Fruit fly (Drosophila melanogaster) whole organism, embryonic: ENCODE measurements around the gene CG17032.

ENCODE experiments used
- Antp ChIP-seq: fragments of 200-800 bp; sonication (Bioruptor generic); optimal IDR thresholded peaks from 3 replicates; lab custom pipeline; 2016; ENCODE audit warnings: missing biosample characterization, missing genetic modification characterization
- Atf3 ChIP-seq: fragments of 200-800 bp; sonication (Bioruptor generic); optimal IDR thresholded peaks from 3 replicates; lab custom pipeline; 2016; ENCODE audit warnings: missing biosample characterization, missing genetic modification characterization
- Blimp-1 ChIP-seq: fragments of 200-800 bp; sonication (Bioruptor generic); optimal IDR thresholded peaks from 3 replicates; lab custom pipeline; 2018; ENCODE audit warnings: missing biosample characterization, missing genetic modification characterization, mild to moderate bottlenecking, moderate library complexity, missing genetic modification reagents
- CG1024 ChIP-seq: fragments of 200-800 bp; sonication (Bioruptor generic); IDR thresholded peaks from 2 replicates; pipeline ENCODE4 v1.3.6; 2022; ENCODE audit warnings: missing biosample characterization, missing genetic modification characterization
- CG10274 ChIP-seq: fragments of 200-800 bp; sonication (Bioruptor generic); optimal IDR thresholded peaks from 3 replicates; lab custom pipeline; 2017; ENCODE audit warnings: missing biosample characterization, mild to moderate bottlenecking, missing genetic modification characterization
- CG11398 ChIP-seq: fragments of 200-800 bp; sonication (Bioruptor generic); optimal IDR thresholded peaks from 2 replicates; lab custom pipeline; 2016; ENCODE audit warnings: missing biosample characterization, missing genetic modification characterization
- CG11560 ChIP-seq: fragments of 200-800 bp; sonication (Bioruptor generic); IDR thresholded peaks from 3 replicates; pipeline ENCODE4 v1.3.6; 2022; ENCODE audit warnings: missing biosample characterization, missing genetic modification characterization
- CG12299 ChIP-seq: fragments of 200-800 bp; sonication (Bioruptor generic); optimal IDR thresholded peaks from 2 replicates; lab custom pipeline; 2018; ENCODE audit warnings: missing biosample characterization, mild to moderate bottlenecking, missing genetic modification characterization
- CG1233 ChIP-seq: fragments of 200-800 bp; sonication (Bioruptor generic); optimal IDR thresholded peaks from 4 replicates; lab custom pipeline; 2018; ENCODE audit warnings: missing biosample characterization, mild to moderate bottlenecking, missing genetic modification characterization
- CG16815 ChIP-seq: fragments of 200-800 bp; sonication (Bioruptor generic); optimal IDR thresholded peaks from 3 replicates; lab custom pipeline; 2017; ENCODE audit warnings: missing biosample characterization, mild to moderate bottlenecking, missing genetic modification characterization
- CG2889 ChIP-seq: fragments of 200-800 bp; sonication (Bioruptor generic); IDR thresholded peaks from 3 replicates; pipeline ENCODE4 v1.3.6; 2022; ENCODE audit warnings: missing biosample characterization, missing genetic modification characterization
- CG31224 ChIP-seq: fragments of 200-800 bp; sonication (Bioruptor generic); IDR thresholded peaks from 2 replicates; pipeline ENCODE4 v1.3.6; 2022; ENCODE audit warnings: missing biosample characterization, missing genetic modification characterization
- CG3163 ChIP-seq: fragments of 200-800 bp; sonication (Bioruptor generic); optimal IDR thresholded peaks from 3 replicates; lab custom pipeline; 2016; ENCODE audit warnings: missing biosample characterization, missing genetic modification characterization
- CG3726 ChIP-seq: fragments of 200-800 bp; sonication (Bioruptor generic); IDR thresholded peaks from 3 replicates; pipeline ENCODE4, ENCODE4 v1.3.6; 2022; ENCODE audit warnings: missing biosample characterization, missing genetic modification characterization
- CG43689 ChIP-seq: fragments of 200-800 bp; sonication (Bioruptor generic); IDR thresholded peaks from 2 replicates; pipeline ENCODE4 v1.3.6; 2022; ENCODE audit warnings: missing biosample characterization, missing genetic modification characterization
- CG5245 ChIP-seq: fragments of 200-800 bp; sonication (Bioruptor generic); optimal IDR thresholded peaks from 3 replicates; lab custom pipeline; 2016; ENCODE audit warnings: missing biosample characterization, missing genetic modification characterization
- CG6272 ChIP-seq: fragments of 200-800 bp; sonication (Bioruptor generic); IDR thresholded peaks from 2 replicates; pipeline ENCODE4 v1.3.6; 2022; ENCODE audit warnings: missing biosample characterization, missing genetic modification characterization
- Dp ChIP-seq: fragments of 200-800 bp; sonication (Bioruptor generic); optimal IDR thresholded peaks from 2 replicates; lab custom pipeline; 2018; ENCODE audit warnings: missing biosample characterization, mild to moderate bottlenecking, missing genetic modification characterization, moderate library complexity
- Drgx ChIP-seq: fragments of 200-800 bp; sonication (Bioruptor generic); IDR thresholded peaks from 2 replicates; pipeline ENCODE4 v1.3.6; 2022; ENCODE audit warnings: missing biosample characterization, missing genetic modification characterization
- Ets97D ChIP-seq: fragments of 200-800 bp; sonication (Bioruptor generic); optimal IDR thresholded peaks from 3 replicates; lab custom pipeline; 2016; ENCODE audit warnings: missing biosample characterization, missing genetic modification characterization
- Hr51 ChIP-seq, 2 experiments: fragments of 200-800 bp; sonication (Bioruptor generic); optimal IDR thresholded peaks; 2 replicates in 1 of 2; 3 replicates in 1 of 2; lab custom pipeline; 2016 to 2018; ENCODE audit warnings: missing biosample characterization in 2 of 2, missing genetic modification characterization in 2 of 2, mild to moderate bottlenecking in 1 of 2, moderate library complexity in 1 of 2
- Nf-YA ChIP-seq: fragments of 200-800 bp; sonication (Bioruptor generic); IDR thresholded peaks from 2 replicates; pipeline ENCODE4 v1.3.6; 2022; ENCODE audit warnings: missing biosample characterization, missing genetic modification characterization
- Ptx1 ChIP-seq: fragments of 200-800 bp; sonication (Bioruptor generic); IDR thresholded peaks from 2 replicates; pipeline ENCODE4 v1.3.6; 2022; ENCODE audit warnings: missing biosample characterization, missing genetic modification characterization
- Stat92E ChIP-seq, 3 experiments: fragments of >200 bp in 2 of 3; fragments of 200-800 bp in 1 of 3; sonication (Bioruptor generic) in 1 of 3; optimal IDR thresholded peaks; 2 replicates each; lab custom pipeline; 2017 to 2019; ENCODE audit warnings: missing biosample characterization in 3 of 3, missing genetic modification characterization in 3 of 3, mild to moderate bottlenecking in 1 of 3, moderate library complexity in 1 of 3
- amos ChIP-seq: fragments of 200-800 bp; sonication (Bioruptor generic); IDR thresholded peaks from 2 replicates; pipeline ENCODE4 v1.3.6; 2022; ENCODE audit warnings: missing biosample characterization, missing genetic modification characterization; ENCODE audit not compliant: partially characterized antibody
- ap ChIP-seq: fragments of 200-800 bp; sonication (Bioruptor generic); IDR thresholded peaks from 2 replicates; pipeline ENCODE4 v1.3.6; 2022; ENCODE audit warnings: missing biosample characterization, missing genetic modification characterization
- cad ChIP-seq: fragments of >200 bp; optimal IDR thresholded peaks from 2 replicates; lab custom pipeline; 2017; ENCODE audit warnings: missing biosample characterization, missing genetic modification characterization
- dm ChIP-seq: fragments of 200-800 bp; sonication (Bioruptor generic); optimal IDR thresholded peaks from 3 replicates; lab custom pipeline; 2016; ENCODE audit warnings: missing biosample characterization, missing genetic modification characterization
- fru ChIP-seq: fragments of >200 bp; optimal IDR thresholded peaks from 2 replicates; lab custom pipeline; 2017
- fu2 ChIP-seq: fragments of 200-800 bp; sonication (Bioruptor generic); optimal IDR thresholded peaks from 2 replicates; lab custom pipeline; 2016; ENCODE audit warnings: missing biosample characterization, missing genetic modification characterization
- h ChIP-seq: fragments of >200 bp; optimal IDR thresholded peaks from 2 replicates; lab custom pipeline; 2017
- jumu ChIP-seq: fragments of 200-800 bp; sonication (Bioruptor generic); optimal IDR thresholded peaks from 3 replicates; lab custom pipeline; 2016; ENCODE audit warnings: missing biosample characterization, missing genetic modification characterization
- lov ChIP-seq, 2 experiments: fragments of 200-800 bp in 1 of 2; fragments of >200 bp in 1 of 2; sonication (Bioruptor generic) in 1 of 2; IDR thresholded peaks in 1 of 2; optimal IDR thresholded peaks in 1 of 2; 2 replicates in 1 of 2; 3 replicates in 1 of 2; pipeline versions ENCODE4 v1.3.6 to Lab custom; 2017 to 2022; ENCODE audit warnings: missing biosample characterization in 1 of 2, missing genetic modification characterization in 1 of 2
- oc ChIP-seq: fragments of 200-800 bp; sonication (Bioruptor generic); optimal IDR thresholded peaks from 2 replicates; lab custom pipeline; 2018; ENCODE audit warnings: missing biosample characterization, mild to moderate bottlenecking, missing genetic modification characterization, moderate library complexity
- otp ChIP-seq: fragments of 200-800 bp; sonication (Bioruptor generic); IDR thresholded peaks from 3 replicates; pipeline ENCODE4, ENCODE4 v1.3.6; 2022; ENCODE audit warnings: missing biosample characterization, missing genetic modification characterization
- pb ChIP-seq: fragments of 200-800 bp; sonication (Bioruptor generic); optimal IDR thresholded peaks from 3 replicates; lab custom pipeline; 2016; ENCODE audit warnings: missing biosample characterization, missing genetic modification characterization
- prd ChIP-seq, 3 experiments: fragments of >200 bp in 2 of 3; fragments of 200-800 bp in 1 of 3; sonication (Bioruptor generic) in 1 of 3; optimal IDR thresholded peaks in 2 of 3; IDR thresholded peaks in 1 of 3; 2 replicates in 2 of 3; 3 replicates in 1 of 3; pipeline versions ENCODE4 v1.3.6 to Lab custom; 2017 to 2022; ENCODE audit warnings: missing biosample characterization in 1 of 3, missing genetic modification characterization in 1 of 3
- pros ChIP-seq: fragments of 200-800 bp; sonication (Bioruptor generic); optimal IDR thresholded peaks from 3 replicates; lab custom pipeline; 2019; ENCODE audit warnings: missing biosample characterization, mild to moderate bottlenecking, missing genetic modification characterization, moderate library complexity
- psq ChIP-seq: fragments of 200-800 bp; sonication (Bioruptor generic); optimal IDR thresholded peaks from 2 replicates; lab custom pipeline; 2017; ENCODE audit warnings: missing biosample characterization, missing genetic modification characterization
- pum ChIP-seq: fragments of 200-800 bp; sonication (Bioruptor generic); optimal IDR thresholded peaks from 2 replicates; lab custom pipeline; 2016; ENCODE audit warnings: missing biosample characterization, missing genetic modification characterization
- repo ChIP-seq: fragments of 200-800 bp; sonication (Bioruptor generic); optimal IDR thresholded peaks from 2 replicates; lab custom pipeline; 2016; ENCODE audit warnings: missing biosample characterization, missing genetic modification characterization
- salm ChIP-seq: fragments of 200-800 bp; sonication (Bioruptor generic); optimal IDR thresholded peaks from 2 replicates; lab custom pipeline; 2018; ENCODE audit warnings: missing biosample characterization, mild to moderate bottlenecking, missing genetic modification characterization
- schlank ChIP-seq: fragments of 200-800 bp; sonication (Bioruptor generic); optimal IDR thresholded peaks from 2 replicates; lab custom pipeline; 2018; ENCODE audit warnings: missing biosample characterization, mild to moderate bottlenecking, missing genetic modification characterization
- seq ChIP-seq: fragments of 200-800 bp; sonication (Bioruptor generic); IDR thresholded peaks from 2 replicates; pipeline ENCODE4 v1.3.6; 2022; ENCODE audit warnings: missing biosample characterization, missing genetic modification characterization
- shn ChIP-seq: fragments of 200-800 bp; sonication (Bioruptor generic); optimal IDR thresholded peaks from 3 replicates; lab custom pipeline; 2016; ENCODE audit warnings: missing biosample characterization, missing genetic modification characterization
- so ChIP-seq: fragments of 200-800 bp; sonication (Bioruptor generic); IDR thresholded peaks from 3 replicates; pipeline ENCODE4 v1.3.6; 2022; ENCODE audit warnings: missing biosample characterization, missing genetic modification characterization
- tin ChIP-seq: fragments of 200-800 bp; sonication (Bioruptor generic); optimal IDR thresholded peaks from 3 replicates; lab custom pipeline; 2016; ENCODE audit warnings: missing biosample characterization, missing genetic modification characterization
- toy ChIP-seq: fragments of 200-800 bp; sonication (Bioruptor generic); IDR thresholded peaks from 2 replicates; pipeline ENCODE4 v1.3.6; 2022; ENCODE audit warnings: missing biosample characterization, missing genetic modification characterization
- vvl ChIP-seq: fragments of 200-800 bp; sonication (Bioruptor generic); IDR thresholded peaks from 2 replicates; pipeline ENCODE4 v1.3.6; 2022; ENCODE audit warnings: missing biosample characterization, missing genetic modification characterization
- zfh1 ChIP-seq: fragments of 200-800 bp; sonication (Bioruptor generic); IDR thresholded peaks from 3 replicates; pipeline ENCODE4 v1.3.6; 2022; ENCODE audit warnings: missing biosample characterization, missing genetic modification characterization

The CG17032 gene

DNA sequence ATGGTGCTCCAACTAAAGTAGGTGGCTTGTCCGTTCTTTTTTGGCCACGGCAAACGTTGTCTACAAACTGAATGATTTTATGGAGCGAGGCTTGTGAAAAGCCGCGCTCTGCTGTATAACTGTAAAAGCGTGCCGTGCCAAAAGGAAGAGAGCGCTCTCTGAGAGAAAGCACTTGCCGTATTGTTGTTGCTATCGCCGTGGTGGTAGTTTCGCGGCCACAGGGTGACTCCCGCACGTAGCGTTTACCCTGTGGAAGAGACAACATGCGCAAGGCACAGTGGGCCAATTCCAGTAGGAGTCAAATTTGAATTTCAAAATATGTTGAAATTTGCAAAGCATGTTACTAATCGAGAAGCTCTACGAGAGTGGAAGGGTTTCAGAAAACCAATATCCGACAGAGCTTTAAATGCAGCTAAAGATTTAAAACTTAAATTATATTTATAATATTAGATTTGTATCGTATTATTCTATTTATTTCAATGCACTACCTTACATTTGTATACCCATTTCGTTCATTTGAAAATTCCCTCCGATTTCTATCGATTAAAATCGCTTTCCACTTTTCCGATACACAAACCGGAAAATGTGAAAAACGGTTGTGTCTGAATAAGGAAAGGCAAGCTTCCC, 33.7 kb upstream of the CG17032 start, which contains the start of gene sff (continued):
- TF ChIP-seq amos: no peak; the same call in 1 of the 2 replicates
- peak; percentile 87 for TF ChIP-seq CG3726 (GFP tag; lab: Robert Waterston, UW)
- peak; percentile 63 for TF ChIP-seq shn
- TF ChIP-seq Atf3 (GFP tag; lab: Kevin White, UChicago): peak; percentile 67
- TF ChIP-seq CG16815 (GFP tag; lab: Kevin White, UChicago): peak; percentile 90
- TF ChIP-seq fu2: peak; percentile 43
- TF ChIP-seq lov (optimal IDR thresholded peaks at IDR 0.05; lab: Kevin White, UChicago): no peak
- peak; percentile 51; the same call in 1 of the 3 replicates for TF ChIP-seq lov (GFP tag; IDR thresholded peaks at IDR 0.05; lab: Robert Waterston, UW)
- TF ChIP-seq Ptx1 (GFP tag; lab: Robert Waterston, UW): peak; percentile 85
- peak; percentile 50 for TF ChIP-seq dm (GFP tag; lab: Kevin White, UChicago)
- TF ChIP-seq toy (GFP tag; lab: Robert Waterston, UW): peak; percentile 62; the same call in 1 of the 2 replicates
- no peak for TF ChIP-seq fru (lab: Kevin White, UChicago)
- peak; percentile 58 for TF ChIP-seq pum (GFP tag; lab: Kevin White, UChicago)
- peak; percentile 93 for TF ChIP-seq vvl (GFP tag; lab: Robert Waterston, UW)
- TF ChIP-seq zfh1: peak; percentile 91
- TF ChIP-seq Stat92E (GFP tag; optimal IDR thresholded peaks at IDR 0.05; lab: Kevin White, UChicago): peak in 1 of 3 experiments; percentile 58
- no peak for TF ChIP-seq pros (GFP tag; lab: Kevin White, UChicago)
- peak; percentile 79 for TF ChIP-seq CG11560 (tag; lab: Robert Waterston, UW)
- peak; percentile 66 for TF ChIP-seq Antp
- peak; percentile 95 for TF ChIP-seq Ets97D (GFP tag; lab: Kevin White, UChicago)
- no peak for TF ChIP-seq h (lab: Kevin White, UChicago)
- TF ChIP-seq CG10274 (GFP tag; lab: Kevin White, UChicago): peak; percentile 60
- TF ChIP-seq jumu: peak; percentile 58
- peak; percentile 68; the same call in 2 of the 3 replicates for TF ChIP-seq CG2889 (GFP tag; lab: Robert Waterston, UW)
- peak; percentile 80 for TF ChIP-seq CG5245 (GFP tag; lab: Kevin White, UChicago)
- peak; percentile 74 for TF ChIP-seq cad
- peak; percentile 87 for TF ChIP-seq Blimp-1
- peak; percentile 86 for TF ChIP-seq otp
- TF ChIP-seq tin (GFP tag; lab: Kevin White, UChicago): peak; percentile 90
- TF ChIP-seq Hr51 (GFP tag; optimal IDR thresholded peaks at IDR 0.05; lab: Kevin White, UChicago): peak; percentile 74 to 88
- TF ChIP-seq CG43689 (GFP tag; lab: Robert Waterston, UW): no peak
- TF ChIP-seq CG12299 (tag; lab: Kevin White, UChicago): peak; percentile 64
- TF ChIP-seq ap (GFP tag; lab: Robert Waterston, UW): peak; percentile 86
- no peak for TF ChIP-seq prd (optimal IDR thresholded peaks at IDR 0.05; lab: Kevin White, UChicago)
- TF ChIP-seq prd (GFP tag; IDR thresholded peaks at IDR 0.05; lab: Robert Waterston, UW): peak; percentile 94
- peak; percentile 60; the same call in 1 of the 2 replicates for TF ChIP-seq Nf-YA (GFP tag; lab: Robert Waterston, UW)
- TF ChIP-seq salm: peak; percentile 79
- TF ChIP-seq repo (GFP tag; lab: Kevin White, UChicago): peak; percentile 49
- TF ChIP-seq CG6272 (GFP tag; lab: Robert Waterston, UW): peak; percentile 84
- TF ChIP-seq CG1233 (GFP tag; lab: Kevin White, UChicago): peak; percentile 81
- peak; percentile 38 for TF ChIP-seq schlank (tag; lab: Kevin White, UChicago)
- TF ChIP-seq CG3163 (GFP tag; lab: Kevin White, UChicago): peak; percentile 47
- peak; percentile 83 for TF ChIP-seq so (GFP tag; lab: Robert Waterston, UW)
- peak; percentile 82 for TF ChIP-seq CG1024
- peak; percentile 70 for TF ChIP-seq Drgx (GFP tag; lab: Robert Waterston, UW)
- TF ChIP-seq Dp (GFP tag; lab: Kevin White, UChicago): peak; percentile 78
- peak; percentile 67 for TF ChIP-seq psq (GFP tag; lab: Kevin White, UChicago)
- peak; percentile 35 for TF ChIP-seq pb (GFP tag; lab: Kevin White, UChicago)
- TF ChIP-seq seq: peak; percentile 88
- TF ChIP-seq CG31224: peak; percentile 73
- TF ChIP-seq CG11398 (GFP tag; lab: Kevin White, UChicago): peak; percentile 58
- TF ChIP-seq oc (tag; lab: Kevin White, UChicago): peak; percentile 82
